Worm (Caenorhabditis elegans): ENCODE results near the gene C33B4.5.

DNA sequence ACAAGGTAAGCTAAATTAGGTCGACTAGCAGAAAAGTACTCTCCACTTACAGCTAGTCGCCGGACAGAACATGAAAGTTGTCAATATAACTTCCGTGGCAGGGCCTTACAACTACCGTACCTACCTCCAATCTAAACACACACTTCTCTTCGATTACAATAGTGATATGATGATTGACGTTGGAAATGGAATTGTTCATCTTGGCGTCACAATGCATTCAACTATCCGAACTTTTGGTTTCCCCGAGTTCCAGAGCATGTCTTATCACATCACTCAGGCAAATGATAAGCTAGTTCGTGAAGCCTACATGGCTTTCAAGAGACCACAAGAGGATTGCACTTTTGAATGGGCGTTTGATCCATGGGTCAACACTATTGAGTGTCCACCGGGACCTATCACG is 44.2 kb downstream of the C33B4.5 start:
- TF ChIP-seq R02D3.7 (tag; optimal IDR thresholded peaks at IDR 0.05) (no peak), lin-39 (tag; optimal IDR thresholded peaks at IDR 0.05) (no peak), nhr-12 (tag; optimal IDR thresholded peaks at IDR 0.05) (no peak), daf-12 (tag; optimal IDR thresholded peaks at IDR 0.05) (no peak)
